Fruit fly (Drosophila melanogaster): Measurements from ENCODE around the gene CG42337.

dm6 chr3L:21224701-21225223 is 31.6 kb upstream of the CG42337 start:
- TF ChIP-seq h (optimal IDR thresholded peaks at IDR 0.05) (no peak), insv (optimal IDR thresholded peaks at IDR 0.05) (no peak), psq (optimal IDR thresholded peaks at IDR 0.05) (no peak), ttk (optimal IDR thresholded peaks at IDR 0.05) (no peak)

All from Kc167 (cell line).